Fruit fly (Drosophila melanogaster): ENCODE measurements around the gene Root.

dm6 chr3R:24065718-24066117, 47.4 kb upstream of the Root start:
- no peak for TF ChIP-seq CG8119 (GFP tag; IDR thresholded peaks at IDR 0.05)
- TF ChIP-seq Hr4 (GFP tag; optimal IDR thresholded peaks at IDR 0.05), result no peak
- no peak for TF ChIP-seq CG6792 (GFP tag; optimal IDR thresholded peaks at IDR 0.05)
- no peak for TF ChIP-seq CG16779 (tag; optimal IDR thresholded peaks at IDR 0.05)
- no peak for TF ChIP-seq dac (GFP tag; optimal IDR thresholded peaks at IDR 0.05)

Measured in whole organism, prepupa.